1 fruit fly cellular context compared by ENCODE assay signal in the genomic region with DNA sequence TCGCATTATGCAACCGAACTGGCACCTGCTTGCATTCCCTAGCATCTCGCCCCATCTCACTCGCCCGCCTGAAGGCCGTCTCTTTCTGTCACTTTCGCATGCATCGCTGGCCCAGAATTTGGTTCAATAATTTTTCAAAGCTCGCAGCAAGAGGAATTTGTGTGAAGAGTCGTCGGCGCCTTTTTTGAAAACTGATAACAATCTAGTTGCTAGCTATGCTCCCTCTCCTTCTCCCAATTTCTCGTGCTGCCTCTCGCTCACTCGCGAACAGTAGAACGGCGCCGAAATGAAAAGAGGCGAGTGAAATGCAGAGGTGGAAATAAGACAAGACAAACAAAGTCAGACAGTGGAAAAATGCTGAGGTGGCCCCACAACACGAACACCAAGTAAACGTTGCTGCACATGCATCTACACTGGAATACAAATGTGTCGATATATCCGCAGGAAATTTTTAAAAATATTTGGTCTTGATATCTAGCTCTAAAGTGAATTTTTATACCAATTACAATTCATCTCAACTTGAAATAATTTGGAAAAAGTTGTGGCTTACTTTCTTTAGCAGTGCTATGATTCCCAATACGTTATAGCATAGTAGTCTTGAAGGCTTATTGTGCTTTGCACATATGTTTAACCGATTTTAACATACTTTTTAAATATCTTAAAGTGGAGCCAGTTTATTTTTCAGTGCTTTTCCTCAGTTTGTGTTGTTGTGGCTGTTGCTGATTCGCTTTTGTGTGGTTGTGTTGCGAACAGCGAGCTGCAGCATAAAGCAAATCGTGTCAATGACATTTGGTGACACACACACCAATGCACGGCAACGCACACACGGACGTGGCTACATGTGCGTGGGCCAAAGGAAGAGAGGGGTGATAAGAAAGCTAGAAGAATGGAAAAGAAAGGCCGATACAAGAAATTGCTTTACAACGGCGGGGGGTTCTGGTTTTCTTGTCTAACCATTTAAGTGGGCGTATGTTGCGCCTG.
A peak's percentile ranks its signal among the peaks of the same experiment; 100 is the strongest.
TF ChIP-seq lines count a peak whose summit lies in the region.

No protein-coding gene starts in this region.

TF ChIP-seq in whole organism, embryonic, 481 proteins besides CTCF, POLR2A, EP300 and RAD21 (continued from another document and continues in another):
- TF ChIP-seq CG4328 (GFP tag; optimal IDR thresholded peaks at IDR 0.05; lab: Kevin White, UChicago): peak; percentile 64
- no peak for TF ChIP-seq pho (GFP tag; optimal IDR thresholded peaks at IDR 0.05; lab: Kevin White, UChicago)
- peak; percentile 63 for TF ChIP-seq CG30020 (tag; optimal IDR thresholded peaks at IDR 0.05; lab: Kevin White, UChicago)
- TF ChIP-seq abd-A (tag; optimal IDR thresholded peaks at IDR 0.05; lab: Kevin White, UChicago): peak; percentile 25
- TF ChIP-seq Abd-B (GFP tag; optimal IDR thresholded peaks at IDR 0.05; lab: Kevin White, UChicago): peak; percentile 69
- no peak for TF ChIP-seq CG4282 (GFP tag; optimal IDR thresholded peaks at IDR 0.05; lab: Kevin White, UChicago)
- no peak for TF ChIP-seq chinmo (GFP tag; IDR thresholded peaks at IDR 0.05; lab: Robert Waterston, UW; ENCODE audit: partially characterized antibody)
- TF ChIP-seq Vsx1 (GFP tag; optimal IDR thresholded peaks at IDR 0.05; lab: Kevin White, UChicago): peak; percentile 40
- peak; percentile 57 for TF ChIP-seq disco-r (GFP tag; optimal IDR thresholded peaks at IDR 0.05; lab: Kevin White, UChicago)
- peak; percentile 85 for TF ChIP-seq PHDP (tag; optimal IDR thresholded peaks at IDR 0.05; lab: Kevin White, UChicago)
- no peak for TF ChIP-seq CG2120 (GFP tag; optimal IDR thresholded peaks at IDR 0.05; lab: Kevin White, UChicago)
- peak; percentile 78 for TF ChIP-seq fd64A (GFP tag; optimal IDR thresholded peaks at IDR 0.05; lab: Kevin White, UChicago)
- peak; percentile 59 for TF ChIP-seq CG10462 (GFP tag; optimal IDR thresholded peaks at IDR 0.05; lab: Kevin White, UChicago)
- peak; percentile 19; the same call in 1 of the 2 replicates for TF ChIP-seq danr (GFP tag; IDR thresholded peaks at IDR 0.05; lab: Robert Waterston, UW)
- peak; percentile 82 for TF ChIP-seq pum (GFP tag; optimal IDR thresholded peaks at IDR 0.05; lab: Kevin White, UChicago)
- 0 out of 2 replicates have a peak, but pooled peaks have one; percentile 14 for TF ChIP-seq CG3847 (GFP tag; IDR thresholded peaks at IDR 0.05; lab: Robert Waterston, UW)
- TF ChIP-seq CG1529 (GFP tag; optimal IDR thresholded peaks at IDR 0.05; lab: Kevin White, UChicago): peak; percentile 93
- peak; percentile 80 for TF ChIP-seq Atf3 (GFP tag; optimal IDR thresholded peaks at IDR 0.05; lab: Kevin White, UChicago)
- TF ChIP-seq CG1603 (tag; optimal IDR thresholded peaks at IDR 0.05; lab: Kevin White, UChicago): peak; percentile 81
- no peak for TF ChIP-seq CG13624 (GFP tag; optimal IDR thresholded peaks at IDR 0.05; lab: Kevin White, UChicago)
- peak; percentile 44 for TF ChIP-seq Side (GFP tag; optimal IDR thresholded peaks at IDR 0.05; lab: Kevin White, UChicago)
- peak; percentile 20 for TF ChIP-seq CG9876 (GFP tag; optimal IDR thresholded peaks at IDR 0.05; lab: Kevin White, UChicago)
- no peak for TF ChIP-seq schlank (tag; optimal IDR thresholded peaks at IDR 0.05; lab: Kevin White, UChicago)
- peak; percentile 38 for TF ChIP-seq CG31365 (tag; optimal IDR thresholded peaks at IDR 0.05; lab: Kevin White, UChicago)
- peak; percentile 77 for TF ChIP-seq CG12236 (GFP tag; optimal IDR thresholded peaks at IDR 0.05; lab: Kevin White, UChicago)
- peak; percentile 88 for TF ChIP-seq nerfin-1 (tag; optimal IDR thresholded peaks at IDR 0.05; lab: Kevin White, UChicago)
- peak; percentile 42 for TF ChIP-seq NK7.1 (GFP tag; optimal IDR thresholded peaks at IDR 0.05; lab: Kevin White, UChicago)
- TF ChIP-seq org-1 (GFP tag; optimal IDR thresholded peaks at IDR 0.05; lab: Kevin White, UChicago): peak; percentile 73
- TF ChIP-seq tap (tag; optimal IDR thresholded peaks at IDR 0.05; lab: Kevin White, UChicago): peak; percentile 80
- peak; percentile 72 for TF ChIP-seq CG13775 (GFP tag; optimal IDR thresholded peaks at IDR 0.05; lab: Kevin White, UChicago)
- TF ChIP-seq Hr51 (GFP tag; optimal IDR thresholded peaks at IDR 0.05; lab: Kevin White, UChicago): peak in 1 of 2 experiments; percentile 77
- TF ChIP-seq esg (GFP tag; conservative IDR thresholded peaks at IDR 0.05; lab: Robert Waterston, UW): peak; percentile 65
- peak; percentile 4 for TF ChIP-seq CG1647 (GFP tag; optimal IDR thresholded peaks at IDR 0.05; lab: Kevin White, UChicago)
- TF ChIP-seq dm (GFP tag; optimal IDR thresholded peaks at IDR 0.05; lab: Kevin White, UChicago): peak; percentile 62
- TF ChIP-seq Xbp1 (GFP tag; optimal IDR thresholded peaks at IDR 0.05; lab: Kevin White, UChicago): peak; percentile 75
- TF ChIP-seq pnt (GFP tag; optimal IDR thresholded peaks at IDR 0.05; lab: Kevin White, UChicago): peak; percentile 83
- TF ChIP-seq CG18764 (GFP tag; optimal IDR thresholded peaks at IDR 0.05; lab: Kevin White, UChicago): peak; percentile 58
- peak; percentile 81 for TF ChIP-seq Mes4 (GFP tag; optimal IDR thresholded peaks at IDR 0.05; lab: Kevin White, UChicago)
- TF ChIP-seq dpn (GFP tag; optimal IDR thresholded peaks at IDR 0.05; lab: Kevin White, UChicago): peak; percentile 56 to 69
- no peak for TF ChIP-seq CG11560 (tag; IDR thresholded peaks at IDR 0.05; lab: Robert Waterston, UW)
- TF ChIP-seq en (GFP tag; optimal IDR thresholded peaks at IDR 0.05; lab: Kevin White, UChicago): peak; percentile 67
- TF ChIP-seq Scr (GFP tag; IDR thresholded peaks at IDR 0.05; lab: Robert Waterston, UW; ENCODE audit: partially characterized antibody): no peak
- TF ChIP-seq CG14710 (tag; optimal IDR thresholded peaks at IDR 0.05; lab: Kevin White, UChicago): peak; percentile 94
- peak; percentile 86 for TF ChIP-seq D19A (tag; optimal IDR thresholded peaks at IDR 0.05; lab: Kevin White, UChicago)
- TF ChIP-seq Atf-2 (GFP tag; optimal IDR thresholded peaks at IDR 0.05; lab: Kevin White, UChicago): peak; percentile 80
- TF ChIP-seq ttk (GFP tag; IDR thresholded peaks at IDR 0.05; lab: Robert Waterston, UW): peak; percentile 51; the same call in 1 of the 2 replicates
- TF ChIP-seq CG7786 (GFP tag; optimal IDR thresholded peaks at IDR 0.05; lab: Kevin White, UChicago): peak; percentile 49
- TF ChIP-seq Gug (GFP tag; IDR thresholded peaks at IDR 0.05; lab: Robert Waterston, UW): peak; percentile 59; the same call in 2 of the 4 replicates
- TF ChIP-seq Myb (GFP tag; optimal IDR thresholded peaks at IDR 0.05; lab: Kevin White, UChicago): peak; percentile 41
- TF ChIP-seq CG5180 (GFP tag; optimal IDR thresholded peaks at IDR 0.05; lab: Kevin White, UChicago): peak; percentile 71
- no peak; the same call in 1 of the 2 replicates for TF ChIP-seq sob (GFP tag; IDR thresholded peaks at IDR 0.05; lab: Robert Waterston, UW)
- TF ChIP-seq Eip74EF (GFP tag; optimal IDR thresholded peaks at IDR 0.05; lab: Kevin White, UChicago): peak in 1 of 2 experiments; percentile 90
- peak; percentile 52 for TF ChIP-seq CG18599 (GFP tag; optimal IDR thresholded peaks at IDR 0.05; lab: Kevin White, UChicago)
- peak; percentile 90 for TF ChIP-seq CG2678 (tag; optimal IDR thresholded peaks at IDR 0.05; lab: Kevin White, UChicago)
- no peak for TF ChIP-seq emc (GFP tag; optimal IDR thresholded peaks at IDR 0.05; lab: Kevin White, UChicago)
- peak; percentile 88 for TF ChIP-seq CG3407 (GFP tag; optimal IDR thresholded peaks at IDR 0.05; lab: Kevin White, UChicago)
- no peak for TF ChIP-seq CG9932 (GFP tag; IDR thresholded peaks at IDR 0.05; lab: Robert Waterston, UW)
- TF ChIP-seq unpg (GFP tag; optimal IDR thresholded peaks at IDR 0.05; lab: Kevin White, UChicago): peak; percentile 85
- peak; percentile 84 for TF ChIP-seq sisA (GFP tag; IDR thresholded peaks at IDR 0.05; lab: Robert Waterston, UW)
- TF ChIP-seq dan (GFP tag; IDR thresholded peaks at IDR 0.05; lab: Robert Waterston, UW): peak; percentile 34; the same call in 1 of the 2 replicates
- peak; percentile 77 for TF ChIP-seq CG5245 (GFP tag; optimal IDR thresholded peaks at IDR 0.05; lab: Kevin White, UChicago)
- no peak; the same call in 2 of the 3 replicates for TF ChIP-seq Aef1 (GFP tag; IDR thresholded peaks at IDR 0.05; lab: Robert Waterston, UW)
- TF ChIP-seq CG14667 (GFP tag; IDR thresholded peaks at IDR 0.05; lab: Robert Waterston, UW): no peak
- no peak for TF ChIP-seq ash1 (GFP tag; optimal IDR thresholded peaks at IDR 0.05; lab: Kevin White, UChicago)
- peak; percentile 79 for TF ChIP-seq CG30431 (GFP tag; optimal IDR thresholded peaks at IDR 0.05; lab: Kevin White, UChicago)
- TF ChIP-seq CG12071 (GFP tag; optimal IDR thresholded peaks at IDR 0.05; lab: Kevin White, UChicago): peak; percentile 60
- TF ChIP-seq fu2 (GFP tag; optimal IDR thresholded peaks at IDR 0.05; lab: Kevin White, UChicago): no peak
- no peak for TF ChIP-seq Mrtf (GFP tag; IDR thresholded peaks at IDR 0.05; lab: Robert Waterston, UW)
- peak; percentile 28 for TF ChIP-seq pb (GFP tag; optimal IDR thresholded peaks at IDR 0.05; lab: Kevin White, UChicago)
- peak; percentile 89 for TF ChIP-seq Sox102F (GFP tag; optimal IDR thresholded peaks at IDR 0.05; lab: Kevin White, UChicago)
- TF ChIP-seq Ravus (GFP tag; IDR thresholded peaks at IDR 0.05; lab: Robert Waterston, UW): no peak
- TF ChIP-seq crp (GFP tag; optimal IDR thresholded peaks at IDR 0.05; lab: Kevin White, UChicago): peak in 1 of 2 experiments; percentile 50
- no peak for TF ChIP-seq CG17912 (GFP tag; optimal IDR thresholded peaks at IDR 0.05; lab: Kevin White, UChicago)
- TF ChIP-seq HmgZ (tag; optimal IDR thresholded peaks at IDR 0.05; lab: Kevin White, UChicago): peak; percentile 4
- TF ChIP-seq h (optimal IDR thresholded peaks at IDR 0.05; lab: Kevin White, UChicago): no peak
- TF ChIP-seq CG13287 (GFP tag; IDR thresholded peaks at IDR 0.05; lab: Robert Waterston, UW; ENCODE audit: partially characterized antibody): no peak
- peak; percentile 45; the same call in 1 of the 3 replicates for TF ChIP-seq tgo (GFP tag; IDR thresholded peaks at IDR 0.05; lab: Robert Waterston, UW)
- TF ChIP-seq CG16815 (GFP tag; optimal IDR thresholded peaks at IDR 0.05; lab: Kevin White, UChicago): peak; percentile 61
- TF ChIP-seq HLH3B (GFP tag; IDR thresholded peaks at IDR 0.05; lab: Robert Waterston, UW): peak; percentile 69
- peak; percentile 40 for TF ChIP-seq repo (GFP tag; optimal IDR thresholded peaks at IDR 0.05; lab: Kevin White, UChicago)
- peak; percentile 65 for TF ChIP-seq CG18476 (GFP tag; optimal IDR thresholded peaks at IDR 0.05; lab: Kevin White, UChicago)
- peak; percentile 58 for TF ChIP-seq CrebB (tag; optimal IDR thresholded peaks at IDR 0.05; lab: Kevin White, UChicago)
- TF ChIP-seq crol (GFP tag; IDR thresholded peaks at IDR 0.05; lab: Robert Waterston, UW): peak; percentile 90
- no peak for TF ChIP-seq usp (GFP tag; optimal IDR thresholded peaks at IDR 0.05; lab: Kevin White, UChicago)
- TF ChIP-seq CG13894 (tag; optimal IDR thresholded peaks at IDR 0.05; lab: Kevin White, UChicago): no peak
- TF ChIP-seq CG17385 (GFP tag; optimal IDR thresholded peaks at IDR 0.05; lab: Kevin White, UChicago): peak; percentile 74
- no peak for TF ChIP-seq CG10321 (GFP tag; IDR thresholded peaks at IDR 0.05; lab: Robert Waterston, UW)
- TF ChIP-seq CG9215 (GFP tag; IDR thresholded peaks at IDR 0.05; lab: Robert Waterston, UW): 0 out of 2 replicates have a peak, but pooled peaks have one; percentile 7
- peak; percentile 7 for TF ChIP-seq HmgD (GFP tag; optimal IDR thresholded peaks at IDR 0.05; lab: Kevin White, UChicago)
- peak; percentile 76 for TF ChIP-seq Hsf (GFP tag; optimal IDR thresholded peaks at IDR 0.05; lab: Kevin White, UChicago)
- TF ChIP-seq zen (tag; optimal IDR thresholded peaks at IDR 0.05; lab: Kevin White, UChicago): peak; percentile 55
- peak; percentile 43; the same call in 1 of the 2 replicates for TF ChIP-seq CG10366 (GFP tag; IDR thresholded peaks at IDR 0.05; lab: Robert Waterston, UW)
- TF ChIP-seq grn (GFP tag; optimal IDR thresholded peaks at IDR 0.05; lab: Kevin White, UChicago): peak; percentile 78
- TF ChIP-seq Sry-δ (GFP tag; optimal IDR thresholded peaks at IDR 0.05; lab: Kevin White, UChicago): peak; percentile 13
- TF ChIP-seq CG4404 (GFP tag; IDR thresholded peaks at IDR 0.05; lab: Robert Waterston, UW): peak; percentile 27; the same call in 1 of the 2 replicates
- peak; percentile 87 for TF ChIP-seq CG7839 (tag; optimal IDR thresholded peaks at IDR 0.05; lab: Kevin White, UChicago)
- TF ChIP-seq cwo (GFP tag; optimal IDR thresholded peaks at IDR 0.05; lab: Kevin White, UChicago): peak; percentile 28
- no peak for TF ChIP-seq Dll (GFP tag; IDR thresholded peaks at IDR 0.05; lab: Robert Waterston, UW; ENCODE audit: partially characterized antibody)
- no peak for TF ChIP-seq CG7271 (tag; optimal IDR thresholded peaks at IDR 0.05; lab: Kevin White, UChicago)
- no peak for TF ChIP-seq gsb (GFP tag; IDR thresholded peaks at IDR 0.05; lab: Robert Waterston, UW)
- TF ChIP-seq CG6854 (GFP tag; optimal IDR thresholded peaks at IDR 0.05; lab: Kevin White, UChicago): no peak
- no peak for TF ChIP-seq CG7745 (tag; optimal IDR thresholded peaks at IDR 0.05; lab: Kevin White, UChicago)
- peak; percentile 85 for TF ChIP-seq lmd (GFP tag; IDR thresholded peaks at IDR 0.05; lab: Robert Waterston, UW)
- no peak for TF ChIP-seq Oaz (GFP tag; IDR thresholded peaks at IDR 0.05; lab: Robert Waterston, UW)
- TF ChIP-seq CG10979 (tag; optimal IDR thresholded peaks at IDR 0.05; lab: Kevin White, UChicago): peak; percentile 95
- peak; percentile 90 for TF ChIP-seq CG6254 (GFP tag; optimal IDR thresholded peaks at IDR 0.05; lab: Kevin White, UChicago)
- no peak for TF ChIP-seq C15 (GFP tag; IDR thresholded peaks at IDR 0.05; lab: Robert Waterston, UW)
- TF ChIP-seq cad (GFP tag; optimal IDR thresholded peaks at IDR 0.05; lab: Kevin White, UChicago): no peak
- TF ChIP-seq sim (GFP tag; IDR thresholded peaks at IDR 0.05; lab: Robert Waterston, UW): no peak; the same call in 1 of the 2 replicates
- peak; percentile 71 for TF ChIP-seq row (GFP tag; IDR thresholded peaks at IDR 0.05; lab: Robert Waterston, UW)
- TF ChIP-seq CG31441 (GFP tag; IDR thresholded peaks at IDR 0.05; lab: Robert Waterston, UW): peak; percentile 92
- TF ChIP-seq Trl (optimal IDR thresholded peaks at IDR 0.05; lab: Kevin White, UChicago): no peak
- peak; percentile 75 for TF ChIP-seq Trl (GFP tag; optimal IDR thresholded peaks at IDR 0.05; lab: Kevin White, UChicago)
- peak; percentile 79 for TF ChIP-seq shn (GFP tag; optimal IDR thresholded peaks at IDR 0.05; lab: Kevin White, UChicago)
- no peak for TF ChIP-seq Doc2 (GFP tag; IDR thresholded peaks at IDR 0.05; lab: Robert Waterston, UW)
- TF ChIP-seq CG11696 (GFP tag; IDR thresholded peaks at IDR 0.05; lab: Robert Waterston, UW): no peak
- TF ChIP-seq Ets65A (GFP tag; lab: Kevin White, UChicago): peak; percentile 91
- no peak for TF ChIP-seq sc (optimal IDR thresholded peaks at IDR 0.05; lab: Kevin White, UChicago)
- TF ChIP-seq sc (GFP tag; optimal IDR thresholded peaks at IDR 0.05; lab: Kevin White, UChicago): peak; percentile 90
